Fruit fly (Drosophila melanogaster): Measurements from ENCODE around the gene CG12091.

dm6 chr3L:1536487-1537337 lies at the start of gene CG12091, which contains the start of gene pns:
- TF ChIP-seq row (GFP tag; IDR thresholded peaks at IDR 0.05) (peak; percentile 89), CG6272 (GFP tag; IDR thresholded peaks at IDR 0.05) (peak; percentile 32; the same call in 1 of the 2 replicates), CG2120 (GFP tag; optimal IDR thresholded peaks at IDR 0.05) (peak; percentile 76), CG13123 (GFP tag; optimal IDR thresholded peaks at IDR 0.05) (peak; percentile 46), CG32767 (GFP tag; IDR thresholded peaks at IDR 0.05) (peak; percentile 47; the same call in 1 of the 2 replicates), Max (GFP tag; optimal IDR thresholded peaks at IDR 0.05) (peak; percentile 72), fd102C (GFP tag; optimal IDR thresholded peaks at IDR 0.05) (peak; percentile 12), CG7963 (GFP tag; IDR thresholded peaks at IDR 0.05; ENCODE audit: partially characterized antibody) (no peak), Dbx (GFP tag; IDR thresholded peaks at IDR 0.05) (peak; percentile 43; the same call in 1 of the 3 replicates), CG30403 (GFP tag; optimal IDR thresholded peaks at IDR 0.05) (peak; percentile 81), psq (GFP tag; optimal IDR thresholded peaks at IDR 0.05) (peak; percentile 38), CG1792 (GFP tag; optimal IDR thresholded peaks at IDR 0.05) (peak; percentile 60), gt (GFP tag; IDR thresholded peaks at IDR 0.05) (no peak)
